Worm (Caenorhabditis elegans) whole organism, L2 larva: ENCODE results near the gene W10G11.3.

Experiments used
- R02D3.7 ChIP-seq: fragments of 150-350 bp; optimal IDR thresholded peaks from 2 replicates; lab custom pipeline; 2014; ENCODE audit warnings: missing biosample characterization, missing genetic modification characterization
- aly-2 ChIP-seq: fragments of 150-350 bp; optimal IDR thresholded peaks from 2 replicates; lab custom pipeline; 2014; ENCODE audit warnings: missing biosample characterization, missing genetic modification characterization
- blmp-1 ChIP-seq: sonication (generic microtip); optimal IDR thresholded peaks from 2 replicates; lab custom pipeline; 2017; ENCODE audit warnings: missing genetic modification characterization, mild to moderate bottlenecking, missing compliant biosample characterization, antibody characterized with exemption, moderate library complexity; ENCODE audit not compliant: insufficient read depth
- crh-2 ChIP-seq: sonication (generic microtip); optimal IDR thresholded peaks from 2 replicates; lab custom pipeline; 2017; ENCODE audit warnings: missing biosample characterization, missing genetic modification characterization
- fos-1 ChIP-seq: fragments of 150-350 bp; optimal IDR thresholded peaks from 2 replicates; lab custom pipeline; 2014; ENCODE audit warnings: missing biosample characterization, missing genetic modification characterization
- gmeb-1 ChIP-seq: fragments of 150-350 bp; optimal IDR thresholded peaks from 2 replicates; lab custom pipeline; 2014; ENCODE audit warnings: missing biosample characterization, missing genetic modification characterization
- lin-39 ChIP-seq: fragments of 150-350 bp; optimal IDR thresholded peaks from 2 replicates; lab custom pipeline; 2014; ENCODE audit warnings: missing biosample characterization, missing genetic modification reagents, missing genetic modification characterization
- lsy-2 ChIP-seq, 2 experiments: fragments of 150-350 bp in 1 of 2; sonication (generic microtip) in 1 of 2; optimal IDR thresholded peaks; 2 replicates each; lab custom pipeline; 2014 to 2017; ENCODE audit warnings: missing biosample characterization in 2 of 2, missing genetic modification characterization in 2 of 2
- mbf-1 ChIP-seq: sonication (generic microtip); optimal IDR thresholded peaks from 2 replicates; lab custom pipeline; 2017; ENCODE audit warnings: missing biosample characterization, missing genetic modification characterization
- nhr-11 ChIP-seq: fragments of 150-350 bp; optimal IDR thresholded peaks from 2 replicates; lab custom pipeline; 2014; ENCODE audit warnings: missing biosample characterization, missing genetic modification characterization
- nhr-237 ChIP-seq: fragments of 150-350 bp; optimal IDR thresholded peaks from 2 replicates; lab custom pipeline; 2014; ENCODE audit warnings: missing biosample characterization, missing genetic modification characterization
- nhr-25 ChIP-seq: fragments of 150-350 bp; sonication (generic microtip); optimal IDR thresholded peaks from 3 replicates; lab custom pipeline; 2014; ENCODE audit warnings: missing biosample characterization, missing genetic modification characterization
- ztf-4 ChIP-seq: fragments of 150-350 bp; optimal IDR thresholded peaks from 2 replicates; lab custom pipeline; 2014; ENCODE audit warnings: missing biosample characterization, missing genetic modification characterization

ce11 chrII:3546381-3546931 lies 15.9 kb downstream of the W10G11.3 start, which contains the start of gene apd-3:
- TF ChIP-seq nhr-237 (tag; lab: Kevin White, UChicago) = no peak
- TF ChIP-seq lsy-2 (tag; optimal IDR thresholded peaks at IDR 0.05; lab: Kevin White, UChicago) = no peak
- no peak for TF ChIP-seq ztf-4
- TF ChIP-seq lin-39 = no peak
- TF ChIP-seq fos-1 (tag; lab: Kevin White, UChicago) = no peak
- no peak for TF ChIP-seq gmeb-1 (tag; lab: Kevin White, UChicago)
- no peak for TF ChIP-seq R02D3.7 (tag; lab: Kevin White, UChicago)
- TF ChIP-seq nhr-11 (tag; lab: Kevin White, UChicago) = no peak
- no peak for TF ChIP-seq mbf-1 (tag; lab: Kevin White, UChicago)
- TF ChIP-seq blmp-1 (tag; lab: Kevin White, UChicago) = no peak
- no peak for TF ChIP-seq nhr-25
- no peak for TF ChIP-seq crh-2 (tag; lab: Kevin White, UChicago)
- TF ChIP-seq aly-2 (tag; lab: Kevin White, UChicago) = no peak
